Fruit fly (Drosophila melanogaster): ENCODE results near the gene Efa6.

Efa6 gene

DNA sequence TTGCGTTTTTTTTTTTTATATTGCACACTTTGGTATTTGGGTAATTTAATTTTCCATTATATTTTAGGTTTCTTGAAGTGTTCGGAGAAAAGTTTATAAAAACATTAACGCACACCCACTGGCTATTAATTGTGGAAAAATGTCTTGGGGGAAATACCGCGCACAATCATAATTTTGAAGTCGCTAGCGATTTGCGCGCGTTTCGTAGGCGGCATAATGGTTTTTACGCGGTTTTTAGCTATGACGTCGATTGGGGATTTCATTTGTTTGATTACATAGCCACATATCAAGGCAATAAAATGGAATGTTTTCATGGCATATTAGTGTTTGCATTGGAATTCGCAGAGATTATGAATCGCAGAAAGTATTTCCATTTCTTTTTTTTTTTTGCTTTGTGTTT lies 44.6 kb downstream of the Efa6 start (continued):
- no peak for TF ChIP-seq luna (GFP tag; optimal IDR thresholded peaks at IDR 0.05)
- no peak for TF ChIP-seq CG12744 (GFP tag; optimal IDR thresholded peaks at IDR 0.05)
- TF ChIP-seq CG4360 (GFP tag; IDR thresholded peaks at IDR 0.05), result no peak
- TF ChIP-seq sens (GFP tag), result peak; percentile 31
- no peak for TF ChIP-seq tin (GFP tag; optimal IDR thresholded peaks at IDR 0.05)
- no peak for TF ChIP-seq CG14441 (GFP tag; IDR thresholded peaks at IDR 0.05)
- TF ChIP-seq abd-A (tag; optimal IDR thresholded peaks at IDR 0.05), result no peak
- no peak for TF ChIP-seq NK7.1 (GFP tag; optimal IDR thresholded peaks at IDR 0.05)
- peak; percentile 50 for TF ChIP-seq sd (tag; optimal IDR thresholded peaks at IDR 0.05)
- TF ChIP-seq CG10209 (GFP tag; optimal IDR thresholded peaks at IDR 0.05), result no peak
- TF ChIP-seq CG8359 (GFP tag; optimal IDR thresholded peaks at IDR 0.05; ENCODE audit: borderline replicate concordance), result peak; percentile 99
- no peak for TF ChIP-seq Atf6 (GFP tag; IDR thresholded peaks at IDR 0.05)

DNA sequence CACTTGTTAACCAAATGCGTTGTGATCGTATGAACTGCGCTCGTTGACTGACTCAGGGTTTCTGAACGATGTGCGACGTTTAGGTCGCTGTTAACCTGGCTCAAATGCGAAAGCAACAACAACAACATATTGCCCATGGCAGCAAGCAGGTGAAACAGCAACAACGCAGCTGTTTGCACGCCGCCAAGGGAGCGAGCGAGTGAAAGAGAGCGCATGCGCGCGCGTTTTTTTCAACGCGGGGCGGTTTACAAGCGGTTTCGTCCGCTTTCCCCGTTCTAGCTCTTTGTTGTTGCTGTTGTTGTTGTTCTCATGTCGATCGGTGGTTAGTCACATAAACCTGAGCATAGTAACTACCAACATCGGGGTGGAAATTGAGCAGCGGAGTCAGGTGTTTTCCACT lies 45.4 kb downstream of the Efa6 start:
- peak; percentile 76 for TF ChIP-seq CG1832 (GFP tag; optimal IDR thresholded peaks at IDR 0.05)
- TF ChIP-seq CG4360 (GFP tag; IDR thresholded peaks at IDR 0.05), result peak; percentile 89
- TF ChIP-seq crp (GFP tag; optimal IDR thresholded peaks at IDR 0.05), result peak in 1 of 2 experiments; percentile 16
- 0 out of 3 replicates have a peak, but pooled peaks have one; percentile 36 for TF ChIP-seq hb (GFP tag; IDR thresholded peaks at IDR 0.05; ENCODE audit: partially characterized antibody)
- peak; percentile 78 for TF ChIP-seq Tbp (GFP tag; optimal IDR thresholded peaks at IDR 0.05)
- no peak for TF ChIP-seq MBD-R2 (GFP tag; IDR thresholded peaks at IDR 0.05)
- TF ChIP-seq CG9932 (GFP tag; IDR thresholded peaks at IDR 0.05), result 0 out of 2 replicates have a peak, but pooled peaks have one; percentile 34
- TF ChIP-seq CG10321 (GFP tag; IDR thresholded peaks at IDR 0.05), result peak; percentile 56
- 0 out of 4 replicates have a peak, but pooled peaks have one; percentile 20 for TF ChIP-seq Dll (GFP tag; IDR thresholded peaks at IDR 0.05; ENCODE audit: partially characterized antibody)
- no peak for TF ChIP-seq hkb (optimal IDR thresholded peaks at IDR 0.05)
- 0 out of 2 replicates have a peak, but pooled peaks have one; percentile 12 for TF ChIP-seq hkb (GFP tag; IDR thresholded peaks at IDR 0.05)
- 0 out of 3 replicates have a peak, but pooled peaks have one; percentile 14 for TF ChIP-seq vnd (GFP tag; IDR thresholded peaks at IDR 0.05; ENCODE audit: partially characterized antibody)
- no peak for TF ChIP-seq vvl (GFP tag; IDR thresholded peaks at IDR 0.05)
- no peak for TF ChIP-seq CG2678 (tag; optimal IDR thresholded peaks at IDR 0.05)
- no peak for TF ChIP-seq prd (optimal IDR thresholded peaks at IDR 0.05)
- TF ChIP-seq prd (GFP tag; IDR thresholded peaks at IDR 0.05), result 0 out of 3 replicates have a peak, but pooled peaks have one; percentile 4
- no peak for TF ChIP-seq CG2199 (GFP tag; IDR thresholded peaks at IDR 0.05)
- peak; percentile 57 for TF ChIP-seq ac (GFP tag; optimal IDR thresholded peaks at IDR 0.05)
- TF ChIP-seq sob (GFP tag; IDR thresholded peaks at IDR 0.05), result 0 out of 2 replicates have a peak, but pooled peaks have one; percentile 10
- peak; percentile 81 for TF ChIP-seq sens (GFP tag)
- peak; percentile 31 for TF ChIP-seq D19B (GFP tag; optimal IDR thresholded peaks at IDR 0.05)
- peak; percentile 99 for TF ChIP-seq CG8359 (GFP tag; optimal IDR thresholded peaks at IDR 0.05; ENCODE audit: borderline replicate concordance)
- 0 out of 3 replicates have a peak, but pooled peaks have one; percentile 41 for TF ChIP-seq Dbx (GFP tag; IDR thresholded peaks at IDR 0.05)
- TF ChIP-seq danr (GFP tag; IDR thresholded peaks at IDR 0.05), result no peak
- 0 out of 2 replicates have a peak, but pooled peaks have one; percentile 18 for TF ChIP-seq rib (GFP tag; IDR thresholded peaks at IDR 0.05)
- TF ChIP-seq chinmo (GFP tag; IDR thresholded peaks at IDR 0.05; ENCODE audit: partially characterized antibody), result 0 out of 4 replicates have a peak, but pooled peaks have one; percentile 78
- TF ChIP-seq Lpt (GFP tag; optimal IDR thresholded peaks at IDR 0.05), result no peak
- no peak for TF ChIP-seq CG11085 (GFP tag; IDR thresholded peaks at IDR 0.05)
- TF ChIP-seq Med (GFP tag), result peak; percentile 30
- TF ChIP-seq CG7928 (GFP tag; optimal IDR thresholded peaks at IDR 0.05), result no peak
